Fruit fly (Drosophila melanogaster): Measurements from ENCODE around the gene obst-I.

Gene obst-I

dm6 chr3L:2267558-2267957, at the start of gene obst-I:
TSS of gene obst-I (plus strand) at chr3L:2267858.
- no peak for TF ChIP-seq pad (GFP tag; optimal IDR thresholded peaks at IDR 0.05)
- no peak for TF ChIP-seq CG7101 (tag; optimal IDR thresholded peaks at IDR 0.05)

- TF ChIP-seq CG7101 (tag; optimal IDR thresholded peaks at IDR 0.05) = no peak
- TF ChIP-seq pad (GFP tag; optimal IDR thresholded peaks at IDR 0.05) = peak; percentile 97
Observed at dm6 chr3L:2228367-2229171, 39.1 kb upstream of the obst-I start.

DNA sequence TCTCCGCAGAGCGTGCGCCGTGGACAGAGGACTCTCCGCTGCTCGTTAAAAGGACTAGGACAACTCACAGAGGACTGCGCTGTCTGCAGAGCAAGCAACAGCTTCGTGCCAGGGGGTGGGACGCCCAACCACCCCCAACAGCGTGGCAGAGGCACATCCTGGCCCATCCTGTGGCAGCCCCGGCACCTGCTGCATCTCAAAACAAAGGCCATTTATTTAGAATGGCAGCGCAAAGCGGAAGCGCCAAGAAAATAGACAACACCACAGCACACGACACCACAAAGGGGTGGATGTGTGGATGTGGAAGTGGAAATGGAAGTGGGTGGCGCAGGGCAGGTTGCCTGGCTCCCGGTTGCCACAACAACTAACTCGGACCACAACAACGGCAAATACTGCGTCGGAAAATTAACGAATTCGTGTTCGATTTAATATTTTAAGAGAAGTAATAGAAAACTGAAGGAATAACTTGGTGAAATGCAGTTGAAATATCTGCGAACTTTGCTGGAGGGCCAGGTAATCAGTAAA, 38.4 kb upstream of the obst-I start, which contains the start of gene Oseg2:
Gene Oseg2 (plus strand): TSS at position 475 of the 525 bp plus-strand sequence.
- TF ChIP-seq CG7101 (tag; optimal IDR thresholded peaks at IDR 0.05) = no peak
- TF ChIP-seq CG1620 (GFP tag; optimal IDR thresholded peaks at IDR 0.05) = no peak
- TF ChIP-seq Clk (GFP tag; optimal IDR thresholded peaks at IDR 0.05) = no peak
- no peak for TF ChIP-seq tj (GFP tag; optimal IDR thresholded peaks at IDR 0.05)
- TF ChIP-seq bab1 (GFP tag; optimal IDR thresholded peaks at IDR 0.05) = no peak
- no peak for TF ChIP-seq toe (GFP tag; optimal IDR thresholded peaks at IDR 0.05)
- TF ChIP-seq CG11617 (GFP tag; optimal IDR thresholded peaks at IDR 0.05) = no peak
- TF ChIP-seq kay (GFP tag; ENCODE audit: borderline replicate concordance) = no peak
- TF ChIP-seq Hr96 (GFP tag; optimal IDR thresholded peaks at IDR 0.05) = no peak
- no peak for TF ChIP-seq CG33017 (tag; optimal IDR thresholded peaks at IDR 0.05)
- no peak for TF ChIP-seq pad (GFP tag; optimal IDR thresholded peaks at IDR 0.05)
- no peak for TF ChIP-seq CG7045 (GFP tag; optimal IDR thresholded peaks at IDR 0.05)

- peak; percentile 35 for TF ChIP-seq bab1 (GFP tag; optimal IDR thresholded peaks at IDR 0.05)
- no peak for TF ChIP-seq CG7101 (tag; optimal IDR thresholded peaks at IDR 0.05)
Observed at dm6 chr3L:2237034-2237433, 30.6 kb upstream of the obst-I start, which contains the start of gene CG9018. TSS of gene CG9018 (minus strand) at chr3L:2237076.

- TF ChIP-seq cic (GFP tag; optimal IDR thresholded peaks at IDR 0.05) (peak; percentile 33), kay (GFP tag; ENCODE audit: borderline replicate concordance) (no peak), Mnt (GFP tag; optimal IDR thresholded peaks at IDR 0.05) (no peak), CG7101 (tag; optimal IDR thresholded peaks at IDR 0.05) (no peak)
Observed at dm6 chr3L:2237543-2238233, 30.0 kb upstream of the obst-I start, which contains the start of gene ACXD. TSS of gene ACXD (plus strand) at chr3L:2237608.

DNA sequence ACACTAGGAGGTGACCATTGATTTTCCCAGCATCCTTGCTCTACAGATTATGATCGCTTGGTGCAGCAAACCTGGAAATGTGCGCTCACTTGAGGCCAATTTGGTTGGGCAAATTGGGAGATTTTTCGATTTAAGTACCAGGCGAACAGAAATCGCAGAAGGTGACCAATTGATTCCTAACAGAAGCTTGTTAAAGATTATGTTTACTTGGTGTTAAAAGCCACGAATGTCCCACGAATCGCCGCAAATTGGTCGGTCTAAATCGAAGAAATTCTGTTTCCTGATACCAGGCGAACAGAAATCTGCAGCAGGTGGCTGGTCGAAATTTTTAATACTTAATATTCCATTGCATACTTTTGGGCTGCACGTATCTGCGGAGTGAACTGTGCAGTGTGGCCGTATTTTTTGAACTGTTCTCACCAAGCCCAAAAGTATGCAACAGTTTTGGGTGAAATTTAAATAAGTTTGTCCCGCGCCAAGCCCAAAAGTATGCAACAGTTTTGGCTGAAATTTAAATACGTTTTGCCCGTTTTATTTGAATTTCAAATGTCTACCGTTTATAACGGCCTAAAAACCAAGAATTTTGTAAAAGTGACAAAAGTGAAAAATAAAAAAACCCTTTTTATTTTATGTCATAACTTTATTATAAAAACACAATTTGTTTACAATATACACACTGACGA, 23.7 kb upstream of the obst-I start, which contains the start of gene CG32301:
Gene CG32301 (plus strand): TSS at position 633 of the 683 bp plus-strand sequence.
- TF ChIP-seq bab1 (GFP tag; optimal IDR thresholded peaks at IDR 0.05) = peak; percentile 71
- no peak for TF ChIP-seq CG14711 (tag; optimal IDR thresholded peaks at IDR 0.05)

DNA sequence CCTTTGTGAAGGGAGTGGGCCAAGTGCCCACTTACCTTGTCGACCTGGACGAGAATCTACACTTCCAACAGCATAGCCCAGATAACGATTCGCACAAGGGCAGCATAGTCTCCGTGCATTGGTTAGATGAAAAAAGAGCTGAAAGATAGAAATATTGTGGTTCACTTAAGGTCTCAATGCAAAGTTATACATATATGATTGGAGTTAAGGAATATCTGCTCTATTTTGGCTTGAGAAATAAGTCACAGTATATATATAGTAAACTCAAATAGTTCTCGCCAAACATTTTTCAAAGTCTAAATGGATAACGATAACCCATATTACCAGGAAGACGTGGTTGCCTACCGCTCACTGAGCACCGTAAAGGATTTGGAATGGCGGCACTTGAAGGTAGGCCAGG, 19.3 kb upstream of the obst-I start, which contains the start of gene CG32305:
Gene CG32305 (plus strand): TSS at position 301 of the 400 bp plus-strand sequence.
- TF ChIP-seq cnc (optimal IDR thresholded peaks at IDR 0.05) = no peak
- no peak for TF ChIP-seq Crg-1 (GFP tag; optimal IDR thresholded peaks at IDR 0.05)
- TF ChIP-seq CG11617 (GFP tag; optimal IDR thresholded peaks at IDR 0.05) = no peak
- no peak for TF ChIP-seq CG33017 (tag; optimal IDR thresholded peaks at IDR 0.05)
- TF ChIP-seq tj (GFP tag; optimal IDR thresholded peaks at IDR 0.05) = no peak
- TF ChIP-seq kay (GFP tag; ENCODE audit: borderline replicate concordance) = no peak
- TF ChIP-seq ovo (GFP tag; optimal IDR thresholded peaks at IDR 0.05) = no peak
- TF ChIP-seq CG7045 (GFP tag; optimal IDR thresholded peaks at IDR 0.05) = no peak
- TF ChIP-seq CG14711 (tag; optimal IDR thresholded peaks at IDR 0.05) = no peak
- no peak for TF ChIP-seq CG7101 (tag; optimal IDR thresholded peaks at IDR 0.05)
- TF ChIP-seq CG1620 (GFP tag; optimal IDR thresholded peaks at IDR 0.05) = no peak

Data from whole organism, adult.